Worm (Caenorhabditis elegans) whole organism, L3 larva: ENCODE measurements around the gene hat-1.

Experiments
- R02D3.7 ChIP-seq: fragments of 150-350 bp; optimal IDR thresholded peaks from 2 replicates; lab custom pipeline; 2014; ENCODE audit warnings: missing biosample characterization, missing genetic modification characterization
- egl-27 ChIP-seq: sonication (generic microtip); optimal IDR thresholded peaks from 4 replicates; lab custom pipeline; 2017; ENCODE audit warnings: missing biosample characterization, missing genetic modification reagents, missing genetic modification characterization
- elt-2 ChIP-seq: sonication (generic microtip); optimal IDR thresholded peaks from 2 replicates; lab custom pipeline; 2016; ENCODE audit warnings: missing genetic modification reagents, mild to moderate bottlenecking, missing genetic modification characterization, missing compliant biosample characterization
- elt-3 ChIP-seq, 3 experiments: fragments of 150-350 bp in 1 of 3; sonication (generic microtip) in 2 of 3; optimal IDR thresholded peaks; 2 replicates in 2 of 3; 4 replicates in 1 of 3; lab custom pipeline; 2014 to 2017; ENCODE audit warnings: missing biosample characterization in 3 of 3, missing genetic modification characterization in 3 of 3
- fkh-10 ChIP-seq: sonication (generic microtip); optimal IDR thresholded peaks from 2 replicates; lab custom pipeline; 2017; ENCODE audit warnings: missing biosample characterization, missing genetic modification reagents, missing genetic modification characterization
- mml-1 ChIP-seq: fragments of 150-350 bp; sonication (generic microtip); optimal IDR thresholded peaks from 3 replicates; lab custom pipeline; 2014; ENCODE audit warnings: missing biosample characterization, missing genetic modification characterization
- nfya-1 ChIP-seq: sonication (generic microtip); optimal IDR thresholded peaks from 2 replicates; lab custom pipeline; 2017; ENCODE audit warnings: missing genetic modification characterization, mild to moderate bottlenecking, missing compliant biosample characterization, antibody characterized with exemption, moderate library complexity; ENCODE audit not compliant: insufficient read depth
- nhr-76 ChIP-seq: fragments of 150-350 bp; sonication (generic microtip); optimal IDR thresholded peaks from 5 replicates; lab custom pipeline; 2014; ENCODE audit warnings: missing biosample characterization, missing genetic modification characterization
- tbx-2 ChIP-seq: sonication (generic microtip); optimal IDR thresholded peaks from 2 replicates; lab custom pipeline; 2016; ENCODE audit warnings: mild to moderate bottlenecking, missing genetic modification characterization, missing compliant biosample characterization

ce11 chrIII:10361456-10361855, 45.6 kb downstream of the hat-1 start:
- TF ChIP-seq nfya-1 (tag; lab: Kevin White, UChicago) (no peak), R02D3.7 (no peak), fkh-10 (GFP tag; lab: Kevin White, UChicago) (no peak), mml-1 (tag; lab: Kevin White, UChicago) (no peak), elt-3 (tag; optimal IDR thresholded peaks at IDR 0.05; lab: Kevin White, UChicago) (no peak), elt-2 (tag; lab: Kevin White, UChicago) (no peak), tbx-2 (no peak), nhr-76 (tag; lab: Kevin White, UChicago) (no peak), egl-27 (tag; lab: Kevin White, UChicago) (no peak)
